Fruit fly (Drosophila melanogaster) whole organism, pupa: ENCODE results near the gene CG14642.

ENCODE experiments used
- CG12605 ChIP-seq: fragments of 200-800 bp; sonication (Bioruptor generic); IDR thresholded peaks from 2 replicates; pipeline ENCODE4 v1.3.6; 2022; ENCODE audit warnings: missing biosample characterization, missing genetic modification characterization
- CG13204 ChIP-seq: fragments of 200-800 bp; sonication (Bioruptor generic); optimal IDR thresholded peaks from 2 replicates; lab custom pipeline; 2018; ENCODE audit warnings: missing biosample characterization, mild to moderate bottlenecking, missing genetic modification characterization, moderate library complexity
- CG34367 ChIP-seq: fragments of 200-800 bp; sonication (Bioruptor generic); optimal IDR thresholded peaks from 2 replicates; lab custom pipeline; 2018; ENCODE audit warnings: missing biosample characterization, mild to moderate bottlenecking, missing genetic modification characterization
- CG4496 ChIP-seq: fragments of 200-800 bp; sonication (Bioruptor generic); IDR thresholded peaks from 3 replicates; pipeline ENCODE4 v1.3.6; 2022; ENCODE audit warnings: missing biosample characterization, missing genetic modification characterization
- CG8301 ChIP-seq: fragments of 200-800 bp; sonication (Bioruptor generic); optimal IDR thresholded peaks from 2 replicates; lab custom pipeline; 2018; ENCODE audit warnings: missing biosample characterization, mild to moderate bottlenecking, missing genetic modification characterization
- CG9948 ChIP-seq: fragments of 200-800 bp; sonication (Bioruptor generic); optimal IDR thresholded peaks from 2 replicates; lab custom pipeline; 2018; ENCODE audit warnings: missing biosample characterization, mild to moderate bottlenecking, missing genetic modification characterization, moderate library complexity
- D1 ChIP-seq: fragments of 200-800 bp; sonication (Bioruptor generic); optimal IDR thresholded peaks from 2 replicates; lab custom pipeline; 2018; ENCODE audit warnings: missing biosample characterization, mild to moderate bottlenecking, missing genetic modification characterization, moderate library complexity
- EcR ChIP-seq: fragments of 200-800 bp; sonication (Bioruptor generic); optimal IDR thresholded peaks from 3 replicates; lab custom pipeline; 2019; ENCODE audit warnings: missing biosample characterization, missing genetic modification characterization, mild to moderate bottlenecking, moderate library complexity, missing genetic modification reagents
- Ets98B ChIP-seq: fragments of 200-800 bp; sonication (Bioruptor generic); IDR thresholded peaks from 2 replicates; pipeline ENCODE4 v1.3.6; 2022; ENCODE audit warnings: missing biosample characterization, missing genetic modification characterization
- Pif1B ChIP-seq: fragments of 200-800 bp; sonication (Bioruptor generic); optimal IDR thresholded peaks from 3 replicates; lab custom pipeline; 2016; ENCODE audit warnings: missing biosample characterization, missing genetic modification characterization

- TF ChIP-seq CG13204 (no peak), Ets98B (GFP tag; lab: Robert Waterston, UW) (no peak), CG12605 (GFP tag; lab: Robert Waterston, UW) (no peak), CG8301 (tag; lab: Kevin White, UChicago) (no peak), CG9948 (tag; lab: Kevin White, UChicago) (no peak), CG34367 (tag; lab: Kevin White, UChicago) (no peak), CG4496 (GFP tag; lab: Robert Waterston, UW) (no peak), Pif1B (GFP tag; lab: Kevin White, UChicago) (no peak), D1 (tag; lab: Kevin White, UChicago) (no peak), EcR (GFP tag; lab: Kevin White, UChicago) (no peak)
Observed at dm6 chr3R:4254408-4254807, 11.9 kb upstream of the CG14642 start, which contains the start of gene TwdlV.
